Worm (Caenorhabditis elegans) whole organism, late embryonic: ENCODE measurements around the gene C46F2.1.

Experiments
- F13H6.1 ChIP-seq: sonication (generic microtip); optimal IDR thresholded peaks from 2 replicates; lab custom pipeline; 2016; ENCODE audit warnings: missing genetic modification characterization, missing compliant biosample characterization
- K09A11.1 ChIP-seq: sonication (generic microtip); optimal IDR thresholded peaks from 2 replicates; lab custom pipeline; 2017; ENCODE audit warnings: antibody characterized with exemption, mild to moderate bottlenecking, missing genetic modification characterization, missing compliant biosample characterization; ENCODE audit not compliant: insufficient read depth
- T23F11.4 ChIP-seq: fragments of 200-800 bp; sonication (Bioruptor generic); optimal IDR thresholded peaks from 2 replicates; lab custom pipeline; 2018; ENCODE audit warnings: mild to moderate bottlenecking, missing genetic modification characterization, missing compliant biosample characterization
- ahr-1 ChIP-seq: sonication (generic microtip); optimal IDR thresholded peaks from 2 replicates; lab custom pipeline; 2016; ENCODE audit warnings: missing genetic modification characterization, missing compliant biosample characterization
- ama-1 ChIP-seq: fragments of 150-350 bp; optimal IDR thresholded peaks from 2 replicates; lab custom pipeline; 2014
- ceh-14 ChIP-seq: sonication (generic microtip); optimal IDR thresholded peaks from 2 replicates; lab custom pipeline; 2016; ENCODE audit warnings: missing genotype, missing genetic modification characterization, missing compliant biosample characterization
- ceh-18 ChIP-seq: sonication (generic microtip); optimal IDR thresholded peaks from 2 replicates; lab custom pipeline; 2016; ENCODE audit warnings: missing genetic modification characterization, missing compliant biosample characterization
- ceh-24 ChIP-seq: sonication (generic microtip); optimal IDR thresholded peaks from 2 replicates; lab custom pipeline; 2016; ENCODE audit warnings: mild to moderate bottlenecking, missing genetic modification characterization, missing compliant biosample characterization
- ceh-30 ChIP-seq: fragments of 150-350 bp; optimal IDR thresholded peaks from 2 replicates; lab custom pipeline; 2014; ENCODE audit warnings: missing biosample characterization, missing genetic modification characterization
- ceh-31 ChIP-seq: sonication (generic microtip); optimal IDR thresholded peaks from 2 replicates; lab custom pipeline; 2016; ENCODE audit warnings: missing genetic modification characterization, missing compliant biosample characterization
- ceh-34 ChIP-seq: sonication (generic microtip); optimal IDR thresholded peaks from 2 replicates; lab custom pipeline; 2016; ENCODE audit warnings: mild to moderate bottlenecking, missing genetic modification characterization, missing compliant biosample characterization
- ceh-48 ChIP-seq: sonication (generic microtip); optimal IDR thresholded peaks from 2 replicates; lab custom pipeline; 2016; ENCODE audit warnings: missing genetic modification characterization, inconsistent platforms, missing compliant biosample characterization
- ceh-6 ChIP-seq: fragments of 200-800 bp; sonication (Bioruptor generic); optimal IDR thresholded peaks from 2 replicates; lab custom pipeline; 2018; ENCODE audit warnings: mild to moderate bottlenecking, missing genetic modification characterization, missing compliant biosample characterization
- che-1 ChIP-seq: sonication (generic microtip); optimal IDR thresholded peaks from 2 replicates; lab custom pipeline; 2016; ENCODE audit warnings: mild to moderate bottlenecking, missing genetic modification characterization, missing compliant biosample characterization
- dmd-4 ChIP-seq: sonication (generic microtip); optimal IDR thresholded peaks from 2 replicates; lab custom pipeline; 2016; ENCODE audit warnings: borderline replicate concordance, missing genetic modification characterization, missing compliant biosample characterization
- dve-1 ChIP-seq: sonication (generic microtip); optimal IDR thresholded peaks from 2 replicates; lab custom pipeline; 2017; ENCODE audit warnings: antibody characterized with exemption, mild to moderate bottlenecking, missing genetic modification characterization, missing compliant biosample characterization
- ets-4 ChIP-seq: sonication (generic microtip); optimal IDR thresholded peaks from 2 replicates; lab custom pipeline; 2016; ENCODE audit warnings: missing genetic modification characterization, missing compliant biosample characterization
- eyg-1 ChIP-seq: sonication (generic microtip); optimal IDR thresholded peaks from 2 replicates; lab custom pipeline; 2016; ENCODE audit warnings: missing genotype, missing genetic modification characterization, missing compliant biosample characterization
- fax-1 ChIP-seq: sonication (generic microtip); optimal IDR thresholded peaks from 2 replicates; lab custom pipeline; 2016; ENCODE audit warnings: missing genotype, missing genetic modification characterization, missing compliant biosample characterization
- fkh-10 ChIP-seq: fragments of 150-350 bp; optimal IDR thresholded peaks from 2 replicates; lab custom pipeline; 2014; ENCODE audit warnings: missing biosample characterization, missing genetic modification reagents, missing genetic modification characterization
- fkh-6 ChIP-seq: sonication (generic microtip); optimal IDR thresholded peaks from 2 replicates; lab custom pipeline; 2016; ENCODE audit warnings: missing genetic modification characterization, missing compliant biosample characterization
- gmeb-2 ChIP-seq: sonication (generic microtip); optimal IDR thresholded peaks from 2 replicates; lab custom pipeline; 2016; ENCODE audit warnings: missing genetic modification characterization, inconsistent platforms, missing compliant biosample characterization
- hlh-13 ChIP-seq: fragments of 200-800 bp; sonication (Bioruptor generic); optimal IDR thresholded peaks from 2 replicates; lab custom pipeline; 2018; ENCODE audit warnings: mild to moderate bottlenecking, missing genetic modification characterization, missing compliant biosample characterization
- hlh-15 ChIP-seq: sonication (generic microtip); optimal IDR thresholded peaks from 2 replicates; lab custom pipeline; 2016; ENCODE audit warnings: missing genetic modification characterization, missing compliant biosample characterization
- hlh-30 ChIP-seq: sonication (generic microtip); optimal IDR thresholded peaks from 2 replicates; lab custom pipeline; 2017; ENCODE audit warnings: antibody characterized with exemption, missing genetic modification characterization, missing compliant biosample characterization; ENCODE audit not compliant: insufficient read depth
- hlh-8 ChIP-seq: sonication (generic microtip); optimal IDR thresholded peaks from 2 replicates; lab custom pipeline; 2016; ENCODE audit warnings: missing genotype, missing genetic modification characterization, missing compliant biosample characterization
- lim-6 ChIP-seq: sonication (generic microtip); optimal IDR thresholded peaks from 2 replicates; lab custom pipeline; 2016; ENCODE audit warnings: missing genetic modification characterization, missing compliant biosample characterization
- lin-11 ChIP-seq: fragments of 200-800 bp; sonication (Bioruptor generic); optimal IDR thresholded peaks from 2 replicates; lab custom pipeline; 2018; ENCODE audit warnings: mild to moderate bottlenecking, missing genetic modification characterization, missing compliant biosample characterization
- madf-2 ChIP-seq: sonication (generic microtip); optimal IDR thresholded peaks from 2 replicates; lab custom pipeline; 2017; ENCODE audit warnings: missing genetic modification characterization, missing compliant biosample characterization
- mec-3 ChIP-seq: sonication (generic microtip); optimal IDR thresholded peaks from 2 replicates; lab custom pipeline; 2016; ENCODE audit warnings: borderline replicate concordance, missing genetic modification characterization, missing compliant biosample characterization
- nfya-1 ChIP-seq: sonication (generic microtip); optimal IDR thresholded peaks from 2 replicates; lab custom pipeline; 2017; ENCODE audit warnings: missing genetic modification characterization, mild to moderate bottlenecking, missing compliant biosample characterization, antibody characterized with exemption, moderate library complexity
- nhr-232 ChIP-seq: sonication (generic microtip); optimal IDR thresholded peaks from 2 replicates; lab custom pipeline; 2016; ENCODE audit warnings: missing genetic modification characterization, missing compliant biosample characterization
- odd-2 ChIP-seq: sonication (generic microtip); optimal IDR thresholded peaks from 2 replicates; lab custom pipeline; 2017; ENCODE audit warnings: antibody characterized with exemption, mild to moderate bottlenecking, missing genetic modification characterization, missing compliant biosample characterization
- pag-3 ChIP-seq: sonication (generic microtip); optimal IDR thresholded peaks from 2 replicates; lab custom pipeline; 2016; ENCODE audit warnings: missing compliant biosample characterization, missing genetic modification characterization, borderline replicate concordance
- pat-9 ChIP-seq: fragments of 200-800 bp; sonication (Bioruptor generic); optimal IDR thresholded peaks from 2 replicates; lab custom pipeline; 2018; ENCODE audit warnings: mild to moderate bottlenecking, missing genetic modification characterization, moderate library complexity, missing compliant biosample characterization
- pax-1 ChIP-seq: fragments of 150-350 bp; optimal IDR thresholded peaks from 2 replicates; lab custom pipeline; 2014; ENCODE audit warnings: missing biosample characterization, missing genetic modification characterization
- pha-2 ChIP-seq: sonication (generic microtip); optimal IDR thresholded peaks from 2 replicates; lab custom pipeline; 2017; ENCODE audit warnings: mild to moderate bottlenecking, missing genetic modification characterization, missing compliant biosample characterization
- pqm-1 ChIP-seq: sonication (generic microtip); optimal IDR thresholded peaks from 2 replicates; lab custom pipeline; 2016; ENCODE audit warnings: missing genetic modification characterization, missing compliant biosample characterization
- ref-2 ChIP-seq: sonication (generic microtip); optimal IDR thresholded peaks from 2 replicates; lab custom pipeline; 2016; ENCODE audit warnings: missing genetic modification characterization, missing compliant biosample characterization
- rnt-1 ChIP-seq: sonication (generic microtip); optimal IDR thresholded peaks from 2 replicates; lab custom pipeline; 2016; ENCODE audit warnings: missing genetic modification characterization, missing compliant biosample characterization
- sdc-2 ChIP-seq: sonication (generic microtip); optimal IDR thresholded peaks from 2 replicates; lab custom pipeline; 2016; ENCODE audit warnings: missing genotype, missing genetic modification characterization, missing compliant biosample characterization
- sox-2 ChIP-seq: fragments of 200-800 bp; sonication (Bioruptor generic); IDR thresholded peaks from 2 replicates; pipeline ENCODE4 v1.3.6; 2022; ENCODE audit warnings: missing genetic modification reagents, missing genetic modification characterization, missing compliant biosample characterization
- sox-4 ChIP-seq: sonication (generic microtip); optimal IDR thresholded peaks from 2 replicates; lab custom pipeline; 2017; ENCODE audit warnings: mild to moderate bottlenecking, missing genetic modification characterization, inconsistent platforms, missing compliant biosample characterization
- tbx-2 ChIP-seq: sonication (generic microtip); optimal IDR thresholded peaks from 2 replicates; lab custom pipeline; 2016; ENCODE audit warnings: missing genetic modification characterization, missing compliant biosample characterization
- tbx-7 ChIP-seq: sonication (generic microtip); optimal IDR thresholded peaks from 2 replicates; lab custom pipeline; 2016; ENCODE audit warnings: missing genotype, missing genetic modification characterization, missing compliant biosample characterization
- unc-55 ChIP-seq: sonication (generic microtip); optimal IDR thresholded peaks from 2 replicates; lab custom pipeline; 2017; ENCODE audit warnings: missing biosample characterization, missing genetic modification reagents, missing genetic modification characterization
- unc-86 ChIP-seq: sonication (generic microtip); optimal IDR thresholded peaks from 2 replicates; lab custom pipeline; 2016; ENCODE audit warnings: missing genetic modification characterization, missing compliant biosample characterization
- zip-5 ChIP-seq: sonication (generic microtip); optimal IDR thresholded peaks from 2 replicates; lab custom pipeline; 2016; ENCODE audit warnings: missing genetic modification characterization, missing compliant biosample characterization
- ztf-16 ChIP-seq: sonication (generic microtip); optimal IDR thresholded peaks from 2 replicates; lab custom pipeline; 2017; ENCODE audit warnings: missing genetic modification characterization, missing compliant biosample characterization

C46F2.1 gene

ce11 chrX:8052055-8052454 is 25.8 kb upstream of the C46F2.1 start:
- TF ChIP-seq pqm-1 (tag; lab: Kevin White, UChicago) (no peak), tbx-2 (tag; lab: Kevin White, UChicago) (no peak), ceh-6 (no peak), unc-55 (peak; percentile 19)

ce11 chrX:8053008-8053441 is 24.8 kb upstream of the C46F2.1 start:
- TF ChIP-seq ceh-34 (tag; lab: Kevin White, UChicago) (peak; percentile 53), ama-1 (no peak), madf-2 (tag; lab: Kevin White, UChicago) (no peak), tbx-2 (tag; lab: Kevin White, UChicago) (peak; percentile 26), F13H6.1 (tag; lab: Kevin White, UChicago) (peak; percentile 8), che-1 (tag; lab: Kevin White, UChicago) (no peak), tbx-7 (no peak), dve-1 (tag; lab: Kevin White, UChicago) (no peak), sdc-2 (tag; lab: Kevin White, UChicago) (peak; percentile 65), ref-2 (tag; lab: Kevin White, UChicago) (no peak), pqm-1 (tag; lab: Kevin White, UChicago) (no peak), lim-6 (tag; lab: Kevin White, UChicago) (no peak), ahr-1 (no peak), gmeb-2 (tag; lab: Kevin White, UChicago) (no peak), ceh-48 (tag; lab: Kevin White, UChicago) (no peak), mec-3 (no peak), ceh-31 (peak; percentile 1), ceh-14 (tag; lab: Kevin White, UChicago) (no peak), zip-5 (no peak), ceh-30 (tag; lab: Kevin White, UChicago) (no peak), unc-86 (tag; lab: Kevin White, UChicago) (no peak), sox-2 (GFP tag; lab: Robert Waterston, UW) (no peak), T23F11.4 (GFP tag; lab: Kevin White, UChicago) (no peak), nfya-1 (tag; lab: Kevin White, UChicago) (peak; percentile 33), ztf-16 (tag; lab: Kevin White, UChicago) (no peak), rnt-1 (peak; percentile 82), pag-3 (tag; lab: Kevin White, UChicago) (no peak), nhr-232 (no peak), ceh-18 (tag; lab: Kevin White, UChicago) (peak; percentile 90), ceh-6 (no peak), hlh-15 (tag; lab: Kevin White, UChicago) (no peak), eyg-1 (tag; lab: Kevin White, UChicago) (no peak), dmd-4 (no peak), K09A11.1 (tag; lab: Kevin White, UChicago) (no peak), fkh-6 (tag; lab: Kevin White, UChicago) (peak; percentile 4), fax-1 (no peak), pha-2 (tag; lab: Kevin White, UChicago) (no peak), fkh-10 (no peak), unc-55 (no peak), pat-9 (tag; lab: Kevin White, UChicago) (peak; percentile 68), lin-11 (tag; lab: Kevin White, UChicago) (no peak), odd-2 (no peak), hlh-8 (tag; lab: Kevin White, UChicago) (no peak), hlh-13 (GFP tag; lab: Kevin White, UChicago) (no peak), hlh-30 (tag; lab: Kevin White, UChicago) (no peak), sox-4 (no peak), ets-4 (tag; lab: Kevin White, UChicago) (no peak), pax-1 (no peak), ceh-24 (no peak)
